Fruit fly (Drosophila melanogaster): ENCODE measurements around the gene Jhbp4.

- TF ChIP-seq CTCF (optimal IDR thresholded peaks at IDR 0.05), result peak; percentile 2 to 22
- no peak for TF ChIP-seq CG8478 (optimal IDR thresholded peaks at IDR 0.05)
Observed at dm6 chr3R:16050621-16051328, 7.5 kb downstream of the Jhbp4 start, which contains the start of gene msps.
